Worm (Caenorhabditis elegans): ENCODE measurements around the gene trmt-10A.

trmt-10A gene

ce11 chrIV:9903608-9904007, 28.4 kb downstream of the trmt-10A start, which contains the start of gene best-13:
TSS of gene best-13 (plus strand) at chrIV:9903908.
- no peak for TF ChIP-seq pqm-1 (tag; optimal IDR thresholded peaks at IDR 0.05)
- TF ChIP-seq odd-2 (tag; optimal IDR thresholded peaks at IDR 0.05) = no peak
- no peak for TF ChIP-seq ceh-2 (tag; optimal IDR thresholded peaks at IDR 0.05)
- TF ChIP-seq mec-3 (tag; optimal IDR thresholded peaks at IDR 0.05; ENCODE audit: borderline replicate concordance) = no peak
- TF ChIP-seq ceh-22 (tag; optimal IDR thresholded peaks at IDR 0.05) = no peak
- no peak for TF ChIP-seq hlh-8 (tag; optimal IDR thresholded peaks at IDR 0.05)
- TF ChIP-seq pros-1 (tag; optimal IDR thresholded peaks at IDR 0.05) = no peak
- TF ChIP-seq ceh-6 (GFP tag; optimal IDR thresholded peaks at IDR 0.05) = no peak
- TF ChIP-seq ceh-9 (tag; optimal IDR thresholded peaks at IDR 0.05) = no peak
- no peak for TF ChIP-seq lim-6 (tag; optimal IDR thresholded peaks at IDR 0.05)
- no peak for TF ChIP-seq hlh-6 (tag; optimal IDR thresholded peaks at IDR 0.05)
- TF ChIP-seq syd-9 (tag; optimal IDR thresholded peaks at IDR 0.05) = no peak
- no peak for TF ChIP-seq ceh-34 (tag; optimal IDR thresholded peaks at IDR 0.05)
- no peak for TF ChIP-seq ama-1 (optimal IDR thresholded peaks at IDR 0.05)
- no peak for TF ChIP-seq ref-2 (tag; optimal IDR thresholded peaks at IDR 0.05)
- no peak for TF ChIP-seq C38D4.7 (GFP tag; optimal IDR thresholded peaks at IDR 0.05)
- TF ChIP-seq C08G9.2 (tag; optimal IDR thresholded peaks at IDR 0.05) = no peak

ce11 chrIV:9899227-9899626, 32.8 kb downstream of the trmt-10A start:
- peak; percentile 95 for TF ChIP-seq unc-42 (tag; optimal IDR thresholded peaks at IDR 0.05)
- no peak for TF ChIP-seq hlh-15 (tag; optimal IDR thresholded peaks at IDR 0.05)
- TF ChIP-seq lin-11 (tag; optimal IDR thresholded peaks at IDR 0.05) = no peak
- TF ChIP-seq pha-4 (tag; optimal IDR thresholded peaks at IDR 0.05) = no peak

ce11 chrIV:9898712-9899111, 33.3 kb downstream of the trmt-10A start, which contains the start of gene tbc-3:
TSS of gene tbc-3 (plus strand) at chrIV:9899012.
- no peak for TF ChIP-seq pha-4 (tag; optimal IDR thresholded peaks at IDR 0.05)
- TF ChIP-seq pqm-1 (tag; optimal IDR thresholded peaks at IDR 0.05) = no peak
- TF ChIP-seq mec-3 (tag; optimal IDR thresholded peaks at IDR 0.05; ENCODE audit: borderline replicate concordance) = no peak
- TF ChIP-seq fax-1 (tag; optimal IDR thresholded peaks at IDR 0.05) = no peak

ce11 chrIV:9895088-9895487, 36.9 kb downstream of the trmt-10A start, which contains the start of gene ssp-32:
TSS of gene ssp-32 (plus strand) at chrIV:9895388.
- TF ChIP-seq ceh-19 (GFP tag; optimal IDR thresholded peaks at IDR 0.05) = no peak
- no peak for TF ChIP-seq fkh-10 (GFP tag; optimal IDR thresholded peaks at IDR 0.05)
- no peak for TF ChIP-seq dmd-4 (tag; optimal IDR thresholded peaks at IDR 0.05; ENCODE audit: borderline replicate concordance)
- no peak for TF ChIP-seq zip-5 (tag; optimal IDR thresholded peaks at IDR 0.05)
- no peak for TF ChIP-seq elt-4 (tag; optimal IDR thresholded peaks at IDR 0.05)
- no peak for TF ChIP-seq lin-11 (tag; optimal IDR thresholded peaks at IDR 0.05)
- no peak for TF ChIP-seq dve-1 (tag; optimal IDR thresholded peaks at IDR 0.05)
- no peak for TF ChIP-seq unc-3 (GFP tag; conservative IDR thresholded peaks at IDR 0.05)
- no peak for TF ChIP-seq unc-3 (tag; optimal IDR thresholded peaks at IDR 0.05)
- TF ChIP-seq ceh-18 (tag; optimal IDR thresholded peaks at IDR 0.05) = no peak
- TF ChIP-seq pqm-1 (tag; optimal IDR thresholded peaks at IDR 0.05) = no peak
- TF ChIP-seq pag-3 (tag; optimal IDR thresholded peaks at IDR 0.05; ENCODE audit: borderline replicate concordance) = no peak
- no peak for TF ChIP-seq madf-2 (tag; optimal IDR thresholded peaks at IDR 0.05)
- TF ChIP-seq F13H6.1 (tag; optimal IDR thresholded peaks at IDR 0.05) = no peak
- TF ChIP-seq che-1 (tag; optimal IDR thresholded peaks at IDR 0.05) = no peak
- TF ChIP-seq ceh-14 (tag; optimal IDR thresholded peaks at IDR 0.05) = no peak
- TF ChIP-seq sdc-2 (tag; optimal IDR thresholded peaks at IDR 0.05) = no peak
- no peak for TF ChIP-seq ceh-30 (tag; optimal IDR thresholded peaks at IDR 0.05)
- TF ChIP-seq ceh-2 (tag; optimal IDR thresholded peaks at IDR 0.05) = no peak
- no peak for TF ChIP-seq ceh-9 (tag; optimal IDR thresholded peaks at IDR 0.05)

Data from whole organism, late embryonic.